Worm (Caenorhabditis elegans): ENCODE measurements around the gene ugt-3.

Gene ugt-3

DNA sequence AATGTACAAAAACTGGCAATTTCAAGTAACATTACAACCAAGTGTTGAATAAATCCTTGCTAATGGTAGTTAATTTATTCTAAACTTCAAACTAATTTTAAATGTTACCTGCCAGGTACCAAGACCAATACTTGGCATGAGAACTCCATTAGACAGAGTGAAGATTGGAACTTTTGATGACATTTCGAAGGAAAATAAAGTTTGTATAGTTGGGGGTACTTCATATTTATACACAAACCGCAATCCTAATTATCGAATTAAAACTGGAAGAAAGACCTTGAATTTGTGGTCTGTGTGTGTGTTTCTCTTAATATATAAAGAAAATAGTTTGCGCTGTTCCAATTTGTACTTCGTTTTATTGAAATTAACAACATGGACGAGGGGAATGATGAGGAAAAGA is 9.8 kb upstream of the ugt-3 start, which contains the start of gene ZC443.1:
Gene ZC443.1, minus strand, starts transcription at position 205 of the 400 bp plus-strand sequence.
- no peak for TF ChIP-seq unc-62 (GFP tag; optimal IDR thresholded peaks at IDR 0.05)

DNA sequence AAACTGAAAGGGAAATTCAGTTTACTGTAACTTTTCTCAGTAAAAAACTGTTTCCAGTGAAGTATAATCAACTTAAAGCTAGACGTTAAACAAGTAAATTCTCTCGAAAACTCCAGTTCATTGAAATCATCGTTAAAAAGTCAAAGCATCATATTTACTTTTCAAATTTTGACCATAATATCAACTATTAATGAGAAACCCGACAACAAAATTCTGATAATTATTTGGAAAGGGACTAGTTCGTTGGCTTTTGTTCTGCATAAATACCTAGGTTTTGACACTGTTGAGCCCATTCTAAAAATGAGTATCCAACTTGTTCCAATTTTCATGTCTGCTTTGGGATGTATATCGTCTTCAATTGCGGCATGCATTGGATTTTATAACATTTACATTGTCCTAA is 6.1 kb upstream of the ugt-3 start, which contains the start of gene ZC443.7:
Gene ZC443.7, plus strand, starts transcription at position 301 of the 400 bp plus-strand sequence.
- no peak for TF ChIP-seq unc-62 (GFP tag; optimal IDR thresholded peaks at IDR 0.05)

DNA sequence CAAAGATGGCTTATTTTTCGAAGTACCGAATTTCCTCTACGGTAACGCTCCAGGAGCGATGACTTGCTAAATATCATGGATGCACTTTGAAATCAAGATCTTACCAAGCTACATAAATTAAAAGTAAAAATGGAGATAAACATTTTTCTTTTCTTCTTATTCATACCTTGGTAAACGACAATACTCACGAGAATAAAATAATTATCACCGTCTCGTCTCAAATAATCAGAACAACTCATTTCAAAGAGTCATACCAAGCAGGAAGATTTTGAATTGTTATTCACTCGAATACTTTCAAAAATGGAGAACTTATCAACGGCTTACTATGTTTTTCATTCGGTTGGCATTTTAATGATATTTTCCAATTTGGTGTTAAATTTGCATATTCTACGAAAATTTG is 3.2 kb upstream of the ugt-3 start, which contains the start of gene srbc-45:
Gene srbc-45, plus strand, starts transcription at position 301 of the 400 bp plus-strand sequence.
- TF ChIP-seq unc-62 (GFP tag; optimal IDR thresholded peaks at IDR 0.05): no peak

DNA sequence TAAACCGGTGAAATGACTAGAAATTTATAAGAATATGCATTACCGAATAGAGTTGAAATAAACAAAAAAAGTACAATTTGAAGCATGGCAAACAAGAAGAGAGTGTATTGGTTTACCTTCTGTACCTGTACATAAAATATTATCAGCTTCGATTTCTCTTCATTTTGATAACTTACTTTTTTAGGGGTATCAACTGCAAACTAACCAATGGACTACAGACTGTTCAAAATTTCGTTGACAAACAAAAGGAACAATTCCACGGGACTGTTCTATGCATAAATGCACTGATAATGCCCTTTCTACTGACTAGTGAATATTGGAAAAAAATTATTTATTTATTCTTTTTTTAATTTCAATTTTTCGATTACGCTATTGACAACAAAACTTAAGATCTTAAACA is 2.1 kb downstream of the ugt-3 start, which contains the start of gene ugt-6:
Gene ugt-6, minus strand, starts transcription at position 233 of the 400 bp plus-strand sequence.
- TF ChIP-seq unc-62 (GFP tag; optimal IDR thresholded peaks at IDR 0.05): no peak

DNA sequence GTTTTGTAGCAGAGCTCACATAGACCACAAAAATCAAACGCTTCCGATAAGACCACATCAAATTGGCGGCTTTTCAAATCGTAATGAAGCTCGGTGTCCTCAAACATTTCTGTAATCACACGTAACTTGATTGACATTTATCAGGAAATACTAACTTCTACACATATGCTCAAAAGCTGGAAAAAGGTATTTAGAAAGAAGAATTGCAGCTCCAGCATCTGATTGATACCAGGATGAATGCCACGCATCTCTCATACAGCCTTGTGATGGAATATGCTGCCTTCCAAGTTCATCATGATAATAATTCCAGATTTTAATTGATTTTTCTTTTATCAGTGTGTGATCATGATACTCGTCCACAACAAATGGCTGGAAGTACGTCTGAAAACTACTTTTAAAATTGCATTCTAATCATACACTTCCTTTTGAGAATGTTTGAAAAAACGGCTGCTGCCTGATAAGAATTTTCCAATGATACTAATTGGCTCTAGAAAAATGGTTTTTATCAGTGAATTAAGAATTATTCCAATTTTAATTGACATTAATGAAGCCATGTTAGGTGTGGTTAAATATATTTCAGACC is 3.1 kb downstream of the ugt-3 start:
- TF ChIP-seq unc-62 (GFP tag; optimal IDR thresholded peaks at IDR 0.05): no peak

DNA sequence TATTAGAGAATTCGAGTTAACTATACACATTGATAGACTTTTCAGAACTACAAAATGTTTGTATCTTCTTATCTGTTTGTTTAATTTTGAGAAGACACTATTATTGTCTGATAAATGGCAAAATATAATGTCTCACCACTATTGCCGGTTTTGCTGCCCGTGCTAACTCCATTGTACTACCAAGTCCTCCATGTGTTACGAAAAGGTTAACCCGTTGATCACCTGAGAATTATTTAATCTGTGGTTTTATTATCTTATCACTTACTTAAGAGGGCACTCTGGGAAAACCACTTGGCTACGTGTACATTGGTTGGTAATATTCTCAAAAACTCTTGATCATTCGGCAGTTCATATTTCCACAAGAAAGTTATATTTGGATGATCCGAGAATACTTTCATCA is 4.1 kb downstream of the ugt-3 start:
- no peak for TF ChIP-seq unc-62 (GFP tag; optimal IDR thresholded peaks at IDR 0.05)

DNA sequence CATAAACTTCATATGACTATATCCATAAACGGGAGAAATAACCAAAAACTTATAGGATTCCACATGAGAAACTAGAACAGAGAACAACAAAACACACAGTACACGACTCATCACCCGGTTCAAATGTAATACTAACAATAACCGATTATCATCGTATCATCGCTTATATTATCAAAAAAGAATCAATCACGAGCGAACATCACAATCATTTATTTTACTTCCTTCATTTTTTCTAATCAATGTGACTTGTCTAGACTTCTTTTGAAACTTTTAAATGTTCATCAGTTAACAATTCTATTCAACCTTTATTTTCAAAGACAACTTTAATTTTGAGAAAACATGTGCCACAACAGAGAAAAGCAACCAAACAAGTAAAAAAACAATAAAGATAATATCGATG is 4.9 kb downstream of the ugt-3 start, which contains the start of gene ugt-4:
Gene ugt-4, minus strand, starts transcription at position 141 of the 400 bp plus-strand sequence.
- no peak for TF ChIP-seq unc-62 (GFP tag; optimal IDR thresholded peaks at IDR 0.05)

DNA sequence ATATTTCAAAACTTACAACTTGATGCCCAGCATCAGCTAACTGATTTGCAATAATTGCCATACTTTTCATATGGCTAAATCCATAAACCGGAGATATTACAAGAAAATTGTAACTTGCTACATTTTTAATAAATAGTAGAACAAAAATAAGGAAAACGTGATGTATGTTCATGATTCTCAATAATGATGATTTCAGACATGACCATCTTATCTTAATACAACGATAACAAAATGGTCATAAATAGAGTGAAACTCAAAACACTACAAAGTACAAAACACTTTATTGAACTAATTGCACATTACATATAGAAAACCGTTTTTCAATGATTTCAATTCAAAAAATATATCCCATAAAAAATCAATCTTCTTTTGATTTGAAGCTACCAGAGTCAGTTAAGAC is 7.3 kb downstream of the ugt-3 start, which contains the start of gene ugt-5:
Gene ugt-5, minus strand, starts transcription at position 214 of the 400 bp plus-strand sequence.
- no peak for TF ChIP-seq unc-62 (GFP tag; optimal IDR thresholded peaks at IDR 0.05)

DNA sequence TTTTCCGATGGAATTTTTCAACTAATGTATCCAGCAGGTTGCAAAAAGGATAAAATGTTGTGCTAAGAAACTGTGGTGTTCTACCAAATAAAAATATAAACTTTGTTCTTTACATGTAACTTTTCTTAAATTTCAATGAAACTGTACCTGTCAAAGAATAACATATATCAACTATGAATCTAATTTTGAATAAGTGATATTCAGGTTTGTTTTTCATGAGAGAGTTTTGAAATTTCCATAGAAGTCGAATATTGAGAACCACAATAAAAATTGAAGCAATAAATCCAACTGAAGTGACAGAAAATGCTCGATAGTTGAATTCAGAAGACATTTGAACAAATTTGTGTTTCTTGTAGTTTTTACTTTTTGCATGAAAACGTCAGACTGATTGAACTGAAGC is 9.9 kb downstream of the ugt-3 start, which contains the start of gene srbc-43:
Gene srbc-43, minus strand, starts transcription at position 331 of the 400 bp plus-strand sequence.
- TF ChIP-seq unc-62 (GFP tag; optimal IDR thresholded peaks at IDR 0.05): no peak

DNA sequence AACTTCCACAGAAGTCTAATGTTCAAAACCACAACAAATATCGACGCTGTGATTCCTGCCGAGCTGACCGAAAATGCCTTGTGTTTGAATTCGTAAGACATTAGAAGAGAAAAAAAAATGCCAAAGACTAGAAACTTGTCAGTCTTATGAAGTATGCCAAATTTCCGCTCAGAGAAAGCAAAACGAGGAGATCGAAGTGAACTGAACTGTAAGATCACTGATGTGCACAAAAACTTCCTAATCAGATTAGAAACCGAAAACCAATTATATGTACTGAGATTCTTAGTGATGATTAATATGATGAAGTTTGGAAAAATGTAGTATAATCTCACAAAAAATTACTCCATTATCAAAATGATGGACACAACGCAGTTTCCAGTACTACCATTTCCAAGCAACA is 11.6 kb downstream of the ugt-3 start, which contains the start of gene srbc-44:
Gene srbc-44, minus strand, starts transcription at position 101 of the 400 bp plus-strand sequence.
- no peak for TF ChIP-seq unc-62 (GFP tag; optimal IDR thresholded peaks at IDR 0.05)

DNA sequence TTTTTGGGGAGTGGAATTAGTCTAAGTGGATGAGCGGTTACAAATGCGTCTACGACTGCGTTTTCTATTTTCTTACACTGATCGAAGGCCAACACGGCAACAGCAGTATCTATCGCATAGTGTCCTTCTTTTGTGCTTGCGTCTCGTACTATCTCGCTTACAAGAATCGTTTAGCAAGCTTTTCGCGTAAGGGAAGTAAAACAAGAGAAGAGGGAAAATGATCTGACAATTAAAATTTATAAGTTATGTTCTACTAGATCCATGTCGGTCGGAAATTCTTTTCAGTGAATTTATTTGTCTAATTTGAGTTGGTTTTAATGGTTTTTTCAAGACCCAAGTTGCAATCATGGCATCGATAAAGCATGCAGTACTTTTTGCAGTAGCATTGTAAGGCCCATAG is 13.0 kb downstream of the ugt-3 start, which contains the start of gene fkb-4:
Gene fkb-4, minus strand, starts transcription at position 101 of the 400 bp plus-strand sequence.
- TF ChIP-seq unc-62 (GFP tag; optimal IDR thresholded peaks at IDR 0.05): no peak

DNA sequence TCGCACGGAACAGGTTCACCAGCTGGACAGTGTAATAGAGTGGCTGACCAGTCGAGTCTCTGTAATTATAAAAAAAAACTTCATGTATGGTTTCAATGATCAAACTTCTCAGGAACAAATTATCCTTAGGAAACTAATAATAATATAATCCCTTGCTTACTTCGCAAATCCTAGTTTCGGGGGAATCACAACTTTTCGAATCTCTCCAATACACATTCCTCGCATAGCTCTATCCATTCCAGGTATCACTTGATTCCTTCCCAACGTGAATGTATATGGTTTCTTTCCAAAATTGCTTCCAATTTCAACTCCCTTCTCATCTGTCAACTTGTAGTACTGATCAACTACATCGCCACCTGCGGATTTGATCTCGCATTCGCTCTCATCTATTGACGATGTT is 13.7 kb downstream of the ugt-3 start:
- no peak for TF ChIP-seq unc-62 (GFP tag; optimal IDR thresholded peaks at IDR 0.05)

DNA sequence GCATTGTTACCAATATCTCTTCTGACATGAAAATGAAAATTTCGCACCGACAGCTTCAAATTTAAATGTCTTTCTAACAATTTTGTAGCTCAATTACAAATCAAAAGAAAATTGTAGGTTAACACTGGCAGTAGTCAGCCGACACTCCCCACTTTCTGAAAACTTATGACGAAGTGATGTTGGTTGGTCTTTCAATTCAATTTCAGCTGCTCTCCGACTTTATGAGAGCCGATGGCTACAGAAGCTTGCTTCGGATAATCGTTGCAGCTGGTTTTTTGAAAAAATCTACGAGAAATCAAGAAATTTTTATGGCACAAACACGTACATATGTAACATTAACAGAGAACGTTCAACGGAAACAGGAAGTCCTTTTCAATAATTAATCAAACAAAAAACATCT is 15.2 kb downstream of the ugt-3 start, which contains the start of gene sre-20:
Gene sre-20, minus strand, starts transcription at position 101 of the 400 bp plus-strand sequence.
- no peak for TF ChIP-seq unc-62 (GFP tag; optimal IDR thresholded peaks at IDR 0.05)

DNA sequence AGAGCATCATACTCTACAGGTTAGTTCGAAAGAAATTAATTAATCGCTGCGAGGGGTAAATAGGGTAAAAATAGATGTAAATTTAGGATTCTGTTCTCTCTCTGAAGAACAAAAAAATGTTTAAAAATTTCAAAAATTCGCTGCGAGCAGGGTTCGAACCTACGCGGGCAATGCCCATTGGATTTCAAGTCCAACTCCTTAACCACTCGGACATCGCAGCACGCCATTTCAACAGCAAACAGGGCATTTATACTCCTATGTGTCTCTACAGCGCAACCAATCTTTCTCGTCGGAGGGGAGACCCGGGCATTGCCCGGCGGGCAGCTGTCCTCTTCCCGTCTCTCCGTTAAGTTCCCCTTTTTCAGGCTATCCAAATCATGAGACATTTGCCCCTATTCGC is 19.8 kb downstream of the ugt-3 start:
- TF ChIP-seq unc-62 (GFP tag; optimal IDR thresholded peaks at IDR 0.05): no peak

DNA sequence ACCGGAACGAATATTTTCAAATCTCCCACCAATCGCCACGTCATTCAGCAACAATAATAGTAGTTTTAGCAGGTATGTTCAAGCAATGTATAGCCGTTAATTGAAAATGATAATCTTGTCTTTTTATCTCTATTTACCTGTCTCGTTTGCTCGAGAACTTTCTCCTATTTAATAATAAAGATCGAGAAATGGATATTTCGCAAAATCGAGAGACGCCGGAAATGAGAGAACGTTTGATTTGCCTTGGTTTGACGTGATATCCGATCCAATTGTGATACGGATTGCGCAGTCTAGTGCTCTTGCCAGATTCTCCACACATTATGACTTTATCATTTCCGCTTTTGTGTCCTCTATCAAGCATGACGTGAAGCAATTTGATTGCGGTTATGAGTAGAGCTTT is 26.2 kb downstream of the ugt-3 start:
- TF ChIP-seq unc-62 (GFP tag; optimal IDR thresholded peaks at IDR 0.05): no peak

DNA sequence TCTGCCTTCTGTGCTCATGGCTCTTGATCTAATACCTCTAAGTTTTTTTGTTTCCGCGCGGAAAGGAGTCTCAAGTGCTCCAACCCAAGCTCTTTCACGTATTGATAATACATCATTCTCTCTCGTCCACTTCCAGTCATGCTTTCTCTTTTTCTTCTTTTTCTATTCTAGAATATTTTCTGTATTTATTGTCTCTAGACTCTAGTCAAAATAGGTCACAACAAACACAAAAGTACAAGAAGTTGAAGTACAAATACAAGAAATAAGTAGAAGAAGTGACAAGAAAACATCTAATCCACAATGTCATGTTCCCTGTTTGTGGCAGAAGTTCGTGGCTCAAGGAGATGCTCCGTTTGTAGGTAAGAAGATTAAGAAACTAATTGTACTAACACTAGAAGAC is 26.8 kb downstream of the ugt-3 start, which contains the start of gene ZC455.1:
Gene ZC455.1, plus strand, starts transcription at position 301 of the 400 bp plus-strand sequence.
- TF ChIP-seq unc-62 (GFP tag; optimal IDR thresholded peaks at IDR 0.05): no peak

DNA sequence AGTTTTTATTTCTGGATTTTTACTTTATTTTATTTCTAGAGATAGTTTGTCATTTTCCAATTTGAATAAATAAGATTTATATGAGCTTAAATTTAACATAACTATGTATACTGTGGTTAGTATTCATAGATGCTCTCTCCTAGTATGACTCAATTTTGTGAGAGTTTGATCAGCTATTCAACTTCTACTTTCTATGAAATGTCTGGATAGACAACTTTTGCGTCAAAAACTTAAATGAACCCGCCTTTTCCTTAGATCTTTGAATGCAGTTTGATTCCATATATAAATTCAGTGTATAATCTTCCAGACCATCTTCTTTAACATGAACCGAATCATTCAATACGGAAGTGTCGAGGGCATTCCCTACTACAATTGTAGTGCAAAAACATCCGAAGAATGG is 31.1 kb downstream of the ugt-3 start, which contains the start of gene srt-43:
Gene srt-43, plus strand, starts transcription at position 301 of the 400 bp plus-strand sequence.
- no peak for TF ChIP-seq unc-62 (GFP tag; optimal IDR thresholded peaks at IDR 0.05)

Data from whole organism, dauer.